Worm (Caenorhabditis elegans): ENCODE data around the gene C26E6.12.

Gene C26E6.12

ce11 chrIII:4961281-4961680 is 29.2 kb upstream of the C26E6.12 start:
- TF ChIP-seq zag-1 (tag; optimal IDR thresholded peaks at IDR 0.05), result no peak
- TF ChIP-seq peb-1 (tag; optimal IDR thresholded peaks at IDR 0.05), result no peak
- TF ChIP-seq F13H6.1 (tag; optimal IDR thresholded peaks at IDR 0.05), result no peak
- TF ChIP-seq egl-27 (tag; optimal IDR thresholded peaks at IDR 0.05), result no peak
- TF ChIP-seq sma-3 (GFP tag; optimal IDR thresholded peaks at IDR 0.05), result no peak
- TF ChIP-seq nhr-23 (tag; optimal IDR thresholded peaks at IDR 0.05), result no peak
- no peak for TF ChIP-seq elt-1 (tag; optimal IDR thresholded peaks at IDR 0.05)
- TF ChIP-seq lin-11 (tag; optimal IDR thresholded peaks at IDR 0.05), result no peak
- no peak for TF ChIP-seq Y55F3AM.14 (GFP tag; optimal IDR thresholded peaks at IDR 0.05)
- TF ChIP-seq lin-13 (GFP tag; optimal IDR thresholded peaks at IDR 0.05), result no peak
- no peak for TF ChIP-seq unc-55 (GFP tag; optimal IDR thresholded peaks at IDR 0.05)
- TF ChIP-seq lsy-2 (tag; optimal IDR thresholded peaks at IDR 0.05), result no peak
- TF ChIP-seq unc-62 (GFP tag; optimal IDR thresholded peaks at IDR 0.05), result no peak
- TF ChIP-seq alr-1 (tag; optimal IDR thresholded peaks at IDR 0.05), result no peak
- no peak for TF ChIP-seq elt-3 (tag; optimal IDR thresholded peaks at IDR 0.05)
- no peak for TF ChIP-seq nhr-25 (tag; optimal IDR thresholded peaks at IDR 0.05)
- no peak for TF ChIP-seq gmeb-1 (tag; optimal IDR thresholded peaks at IDR 0.05)
- TF ChIP-seq nhr-77 (tag; optimal IDR thresholded peaks at IDR 0.05), result no peak

DNA sequence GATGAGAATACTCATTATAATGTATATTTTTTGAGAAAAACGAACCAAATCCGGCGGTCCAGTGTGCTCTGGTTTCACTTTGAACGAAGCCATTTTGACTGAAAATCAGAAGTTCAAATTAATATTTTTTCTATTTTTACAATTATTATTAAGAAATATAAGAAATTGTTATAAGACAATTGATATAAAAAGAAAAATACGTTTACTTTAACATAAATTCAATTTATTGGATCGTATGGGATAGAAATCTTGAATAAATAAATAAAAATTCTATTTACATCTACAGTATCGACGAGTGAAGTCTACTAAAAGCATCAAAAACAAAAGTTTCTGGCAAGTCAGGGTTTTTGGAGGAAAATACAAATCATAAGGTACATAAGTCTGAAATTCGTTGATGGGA is 28.2 kb upstream of the C26E6.12 start, which contains the start of gene C27F2.4:
C27F2.4 (minus strand) TSS at position 101 of the 400 bp plus-strand sequence.
- TF ChIP-seq elt-1 (tag; optimal IDR thresholded peaks at IDR 0.05) (no peak), nhr-129 (tag; optimal IDR thresholded peaks at IDR 0.05) (no peak), nhr-237 (tag; optimal IDR thresholded peaks at IDR 0.05) (no peak), mdl-1 (tag; optimal IDR thresholded peaks at IDR 0.05) (no peak), nhr-77 (tag; optimal IDR thresholded peaks at IDR 0.05) (no peak), snpc-4 (tag; optimal IDR thresholded peaks at IDR 0.05) (no peak), dmd-4 (tag; optimal IDR thresholded peaks at IDR 0.05) (no peak), nhr-6 (tag; optimal IDR thresholded peaks at IDR 0.05) (no peak), sem-4 (tag; optimal IDR thresholded peaks at IDR 0.05) (no peak), F13H6.1 (tag; optimal IDR thresholded peaks at IDR 0.05) (no peak), ceh-16 (tag; optimal IDR thresholded peaks at IDR 0.05) (no peak), ama-1 (optimal IDR thresholded peaks at IDR 0.05) (no peak), nhr-12 (tag; optimal IDR thresholded peaks at IDR 0.05) (no peak), mbf-1 (tag; optimal IDR thresholded peaks at IDR 0.05) (no peak), ztf-1 (GFP tag; conservative IDR thresholded peaks at IDR 0.05) (no peak), lin-11 (tag; optimal IDR thresholded peaks at IDR 0.05) (no peak), zag-1 (tag; optimal IDR thresholded peaks at IDR 0.05) (no peak), blmp-1 (tag; optimal IDR thresholded peaks at IDR 0.05; ENCODE audit: insufficient read depth) (no peak), unc-55 (GFP tag; optimal IDR thresholded peaks at IDR 0.05) (no peak)

DNA sequence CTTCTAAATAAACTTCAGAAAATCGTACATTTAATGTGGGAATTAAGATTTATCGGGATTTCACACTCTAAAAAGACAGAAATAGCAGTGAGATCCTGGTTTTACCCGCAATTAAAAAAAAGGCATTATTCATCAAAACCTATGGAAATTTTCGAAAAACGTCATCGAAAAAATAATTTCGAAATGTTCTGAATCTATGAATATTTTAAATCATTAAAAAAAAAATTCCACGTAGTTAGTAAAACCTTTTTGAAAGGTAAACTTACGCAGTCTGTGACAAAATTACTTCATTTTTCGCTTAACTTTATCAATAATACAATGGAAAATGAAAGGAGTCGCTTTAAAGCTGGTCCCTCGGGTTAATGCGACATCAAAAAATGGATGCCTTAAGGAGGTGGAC is 24.5 kb upstream of the C26E6.12 start, which contains the start of gene C26E6.1:
C26E6.1 (plus strand) TSS at position 301 of the 400 bp plus-strand sequence.
- TF ChIP-seq nhr-21 (tag; optimal IDR thresholded peaks at IDR 0.05), result no peak
- no peak for TF ChIP-seq unc-62 (GFP tag; optimal IDR thresholded peaks at IDR 0.05)
- no peak for TF ChIP-seq sem-4 (tag; optimal IDR thresholded peaks at IDR 0.05)
- TF ChIP-seq Y55F3AM.14 (GFP tag; optimal IDR thresholded peaks at IDR 0.05), result no peak

DNA sequence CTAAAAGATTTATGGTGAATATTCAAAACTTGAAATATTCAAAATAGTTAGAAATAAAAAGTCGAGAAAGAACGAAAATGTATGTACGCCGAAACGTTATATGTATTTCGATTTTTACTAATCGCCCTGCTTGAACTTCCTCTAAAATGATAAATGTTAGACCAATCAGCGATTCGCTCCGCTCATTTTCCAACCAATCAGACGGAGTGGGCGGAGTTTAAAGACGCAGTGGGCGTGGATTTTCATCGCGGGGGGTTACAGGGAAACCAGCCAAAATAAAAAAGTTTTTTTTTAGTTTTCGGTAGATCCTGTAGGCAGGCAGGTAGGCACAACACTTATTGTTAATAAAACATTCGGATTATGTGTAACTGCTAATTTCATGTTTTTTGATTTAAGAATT is 20.9 kb upstream of the C26E6.12 start:
- TF ChIP-seq snpc-4 (tag; optimal IDR thresholded peaks at IDR 0.05) (no peak), nhr-23 (tag; optimal IDR thresholded peaks at IDR 0.05) (no peak), crh-2 (tag; optimal IDR thresholded peaks at IDR 0.05) (no peak), ZK546.5 (tag; optimal IDR thresholded peaks at IDR 0.05) (no peak), ztf-4 (tag; optimal IDR thresholded peaks at IDR 0.05) (no peak), R02D3.7 (tag; optimal IDR thresholded peaks at IDR 0.05) (no peak), nhr-6 (tag; optimal IDR thresholded peaks at IDR 0.05) (no peak), nhr-25 (tag; optimal IDR thresholded peaks at IDR 0.05) (no peak), peb-1 (tag; optimal IDR thresholded peaks at IDR 0.05) (no peak), F13H6.1 (tag; optimal IDR thresholded peaks at IDR 0.05) (no peak), mab-5 (tag; optimal IDR thresholded peaks at IDR 0.05) (no peak), lin-11 (tag; optimal IDR thresholded peaks at IDR 0.05) (no peak), nhr-77 (tag; optimal IDR thresholded peaks at IDR 0.05) (no peak)
